Fruit fly (Drosophila melanogaster) whole organism, embryonic: Measurements from ENCODE around the gene DPCoAC.

Experiments
- CG10267 ChIP-seq: fragments of 200-800 bp; sonication (Bioruptor generic); optimal IDR thresholded peaks from 2 replicates; lab custom pipeline; 2018; ENCODE audit warnings: missing biosample characterization, mild to moderate bottlenecking, missing genetic modification characterization, moderate library complexity
- CG10959 ChIP-seq: fragments of 200-800 bp; sonication (Bioruptor generic); IDR thresholded peaks from 2 replicates; pipeline ENCODE4 v1.3.6; 2022; ENCODE audit warnings: missing biosample characterization, missing genetic modification characterization
- CG11504 ChIP-seq: fragments of 200-800 bp; sonication (Bioruptor generic); optimal IDR thresholded peaks from 3 replicates; lab custom pipeline; 2019; ENCODE audit warnings: missing biosample characterization, mild to moderate bottlenecking, missing genetic modification characterization, moderate library complexity
- CG11560 ChIP-seq: fragments of 200-800 bp; sonication (Bioruptor generic); IDR thresholded peaks from 3 replicates; pipeline ENCODE4 v1.3.6; 2022; ENCODE audit warnings: missing biosample characterization, missing genetic modification characterization
- CG12071 ChIP-seq: fragments of 200-800 bp; sonication (Bioruptor generic); optimal IDR thresholded peaks from 3 replicates; lab custom pipeline; 2018; ENCODE audit warnings: missing biosample characterization, mild to moderate bottlenecking, missing genetic modification characterization
- CG12155 ChIP-seq: fragments of 200-800 bp; sonication (Bioruptor generic); optimal IDR thresholded peaks from 3 replicates; lab custom pipeline; 2016; ENCODE audit warnings: missing biosample characterization, missing genetic modification characterization
- CG12659 ChIP-seq: fragments of 200-800 bp; sonication (Bioruptor generic); optimal IDR thresholded peaks from 3 replicates; lab custom pipeline; 2017; ENCODE audit warnings: mild to moderate bottlenecking, missing biosample characterization, missing genetic modification reagents, missing genetic modification characterization
- CG13287 ChIP-seq: fragments of 200-800 bp; sonication (Bioruptor generic); IDR thresholded peaks from 2 replicates; pipeline ENCODE4 v1.3.6; 2022; ENCODE audit warnings: missing biosample characterization, missing genetic modification characterization; ENCODE audit not compliant: partially characterized antibody
- CG13424 ChIP-seq: fragments of 200-800 bp; sonication (Bioruptor generic); optimal IDR thresholded peaks from 2 replicates; lab custom pipeline; 2019; ENCODE audit warnings: missing biosample characterization, mild to moderate bottlenecking, missing genetic modification characterization, moderate library complexity
- CG2199 ChIP-seq: fragments of 200-800 bp; sonication (Bioruptor generic); IDR thresholded peaks from 3 replicates; pipeline ENCODE4 v1.3.6; 2022; ENCODE audit warnings: missing biosample characterization, missing genetic modification characterization
- CG34224 ChIP-seq: fragments of 200-800 bp; sonication (Bioruptor generic); IDR thresholded peaks from 3 replicates; pipeline ENCODE4 v1.3.6; 2022; ENCODE audit warnings: missing biosample characterization, missing genetic modification characterization; ENCODE audit not compliant: partially characterized antibody
- CG4854 ChIP-seq: fragments of 200-800 bp; sonication (Bioruptor generic); optimal IDR thresholded peaks from 2 replicates; lab custom pipeline; 2016; ENCODE audit warnings: missing biosample characterization, missing genetic modification characterization, inconsistent platforms
- CG6175 ChIP-seq: fragments of 200-800 bp; sonication (Bioruptor generic); IDR thresholded peaks from 3 replicates; pipeline ENCODE4 v1.3.6; 2022; ENCODE audit warnings: missing biosample characterization, missing genetic modification characterization
- CG7556 ChIP-seq: fragments of 200-800 bp; sonication (Bioruptor generic); optimal IDR thresholded peaks from 2 replicates; lab custom pipeline; 2017; ENCODE audit warnings: missing biosample characterization, mild to moderate bottlenecking, missing genetic modification characterization
- CG8944 ChIP-seq: fragments of 200-800 bp; sonication (Bioruptor generic); optimal IDR thresholded peaks from 3 replicates; lab custom pipeline; 2016; ENCODE audit warnings: missing biosample characterization, missing genetic modification characterization
- CG9727 ChIP-seq: fragments of 200-800 bp; sonication (Bioruptor generic); optimal IDR thresholded peaks from 3 replicates; lab custom pipeline; 2017; ENCODE audit warnings: missing biosample characterization, mild to moderate bottlenecking, missing genetic modification characterization
- Camta ChIP-seq: fragments of 200-800 bp; sonication (Bioruptor generic); optimal IDR thresholded peaks from 2 replicates; lab custom pipeline; 2016; ENCODE audit warnings: missing biosample characterization, missing genetic modification characterization
- Chrac-16 ChIP-seq: fragments of 200-800 bp; sonication (Bioruptor generic); optimal IDR thresholded peaks from 3 replicates; lab custom pipeline; 2016; ENCODE audit warnings: missing biosample characterization, missing genetic modification characterization
- Dek ChIP-seq: fragments of 200-800 bp; sonication (Bioruptor generic); optimal IDR thresholded peaks from 3 replicates; lab custom pipeline; 2019; ENCODE audit warnings: missing biosample characterization, mild to moderate bottlenecking, missing genetic modification characterization, moderate library complexity
- ERR ChIP-seq: fragments of 200-800 bp; sonication (Bioruptor generic); optimal IDR thresholded peaks from 2 replicates; lab custom pipeline; 2016; ENCODE audit warnings: missing biosample characterization, missing genetic modification characterization
- Fer3 ChIP-seq: fragments of 200-800 bp; sonication (Bioruptor generic); optimal IDR thresholded peaks from 2 replicates; lab custom pipeline; 2018; ENCODE audit warnings: missing biosample characterization, mild to moderate bottlenecking, missing genetic modification characterization, moderate library complexity
- HHEX ChIP-seq: fragments of 200-800 bp; sonication (Bioruptor generic); optimal IDR thresholded peaks from 3 replicates; lab custom pipeline; 2017; ENCODE audit warnings: missing biosample characterization, mild to moderate bottlenecking, missing genetic modification characterization, missing genetic modification reagents
- HLH54F ChIP-seq: fragments of 200-800 bp; sonication (Bioruptor generic); optimal IDR thresholded peaks from 3 replicates; lab custom pipeline; 2016; ENCODE audit warnings: missing biosample characterization, missing genetic modification characterization
- HLHmδ ChIP-seq: fragments of 200-800 bp; sonication (Bioruptor generic); optimal IDR thresholded peaks from 2 replicates; lab custom pipeline; 2018; ENCODE audit warnings: missing biosample characterization, mild to moderate bottlenecking, missing genetic modification characterization, moderate library complexity
- Lim3 ChIP-seq: fragments of 200-800 bp; sonication (Bioruptor generic); IDR thresholded peaks from 2 replicates; pipeline ENCODE4 v1.3.6; 2022; ENCODE audit warnings: missing biosample characterization, missing genetic modification characterization
- Rx ChIP-seq: fragments of 200-800 bp; sonication (Bioruptor generic); IDR thresholded peaks from 2 replicates; pipeline ENCODE4 v1.3.6; 2022; ENCODE audit warnings: missing biosample characterization, missing genetic modification characterization
- Six4 ChIP-seq: fragments of 200-800 bp; sonication (Bioruptor generic); optimal IDR thresholded peaks from 2 replicates; lab custom pipeline; 2016; ENCODE audit warnings: missing biosample characterization, missing genetic modification characterization
- Sox102F ChIP-seq: fragments of 200-800 bp; sonication (Bioruptor generic); optimal IDR thresholded peaks from 2 replicates; lab custom pipeline; 2018; ENCODE audit warnings: missing biosample characterization, mild to moderate bottlenecking, missing genetic modification characterization, moderate library complexity
- TFAM ChIP-seq: fragments of 200-800 bp; sonication (Bioruptor generic); optimal IDR thresholded peaks from 2 replicates; lab custom pipeline; 2017; ENCODE audit warnings: missing biosample characterization, missing genetic modification characterization, inconsistent platforms
- Xrp1 ChIP-seq: fragments of 200-800 bp; sonication (Bioruptor generic); IDR thresholded peaks from 2 replicates; pipeline ENCODE4 v1.3.6; 2022; ENCODE audit warnings: missing biosample characterization, missing genetic modification characterization
- bab2 ChIP-seq: fragments of 200-800 bp; sonication (Bioruptor generic); optimal IDR thresholded peaks from 2 replicates; lab custom pipeline; 2016; ENCODE audit warnings: missing biosample characterization, missing genetic modification characterization
- bbx ChIP-seq: fragments of 200-800 bp; sonication (Bioruptor generic); IDR thresholded peaks from 2 replicates; pipeline ENCODE4 v1.3.6; 2022; ENCODE audit warnings: missing biosample characterization, missing genetic modification characterization; ENCODE audit not compliant: partially characterized antibody
- bowl ChIP-seq: fragments of 200-800 bp; sonication (Bioruptor generic); IDR thresholded peaks from 2 replicates; pipeline ENCODE4 v1.3.6; 2022; ENCODE audit warnings: missing biosample characterization, missing genetic modification characterization
- br ChIP-seq: fragments of >200 bp; optimal IDR thresholded peaks from 2 replicates; lab custom pipeline; 2017
- crol ChIP-seq: fragments of 200-800 bp; sonication (Bioruptor generic); IDR thresholded peaks from 2 replicates; pipeline ENCODE4 v1.3.6; 2022; ENCODE audit warnings: missing biosample characterization, missing genetic modification characterization
- cwo ChIP-seq: fragments of 200-800 bp; sonication (Bioruptor generic); optimal IDR thresholded peaks from 3 replicates; lab custom pipeline; 2017; ENCODE audit warnings: missing biosample characterization, missing genetic modification characterization, mild to moderate bottlenecking, moderate library complexity, missing genetic modification reagents
- danr ChIP-seq: fragments of 200-800 bp; sonication (Bioruptor generic); IDR thresholded peaks from 2 replicates; pipeline ENCODE4 v1.3.6; 2022; ENCODE audit warnings: missing biosample characterization, missing genetic modification characterization
- esg ChIP-seq: fragments of 200-800 bp; sonication (Bioruptor generic); conservative IDR thresholded peaks from 2 replicates; pipeline ENCODE4 v1.3.6; 2022; ENCODE audit warnings: missing biosample characterization, missing genetic modification characterization
- gro ChIP-seq: fragments of 200-800 bp; sonication (Bioruptor generic); optimal IDR thresholded peaks from 2 replicates; lab custom pipeline; 2016; ENCODE audit warnings: missing biosample characterization, missing genetic modification characterization
- gsb ChIP-seq: fragments of 200-800 bp; sonication (Bioruptor generic); IDR thresholded peaks from 2 replicates; pipeline ENCODE4 v1.3.6; 2022; ENCODE audit warnings: missing biosample characterization, missing genetic modification characterization
- hth ChIP-seq: fragments of >200 bp; optimal IDR thresholded peaks from 2 replicates; lab custom pipeline; 2017; ENCODE audit warnings: inconsistent platforms
- ind ChIP-seq: fragments of 200-800 bp; sonication (Bioruptor generic); optimal IDR thresholded peaks from 3 replicates; lab custom pipeline; 2016; ENCODE audit warnings: missing biosample characterization, missing genetic modification characterization
- maf-S ChIP-seq: fragments of 200-800 bp; sonication (Bioruptor generic); optimal IDR thresholded peaks from 2 replicates; lab custom pipeline; 2016; ENCODE audit warnings: missing biosample characterization, missing genetic modification characterization
- nom ChIP-seq: fragments of 200-800 bp; sonication (Bioruptor generic); optimal IDR thresholded peaks from 2 replicates; lab custom pipeline; 2017; ENCODE audit warnings: missing biosample characterization, missing genetic modification characterization, mild to moderate bottlenecking, moderate library complexity, missing genetic modification reagents
- oc ChIP-seq: fragments of 200-800 bp; sonication (Bioruptor generic); optimal IDR thresholded peaks from 2 replicates; lab custom pipeline; 2018; ENCODE audit warnings: missing biosample characterization, mild to moderate bottlenecking, missing genetic modification characterization, moderate library complexity
- shn ChIP-seq: fragments of 200-800 bp; sonication (Bioruptor generic); optimal IDR thresholded peaks from 3 replicates; lab custom pipeline; 2016; ENCODE audit warnings: missing biosample characterization, missing genetic modification characterization
- slou ChIP-seq: fragments of 200-800 bp; sonication (Bioruptor generic); optimal IDR thresholded peaks from 3 replicates; lab custom pipeline; 2016; ENCODE audit warnings: missing biosample characterization, missing genetic modification characterization
- sna ChIP-seq: fragments of 200-800 bp; sonication (Bioruptor generic); IDR thresholded peaks from 2 replicates; pipeline ENCODE4 v1.3.6; 2022; ENCODE audit warnings: missing biosample characterization, missing genetic modification characterization; ENCODE audit not compliant: partially characterized antibody
- tx ChIP-seq: fragments of 200-800 bp; sonication (Bioruptor generic); optimal IDR thresholded peaks from 2 replicates; lab custom pipeline; 2016; ENCODE audit warnings: missing biosample characterization, missing genetic modification characterization
- zen ChIP-seq: fragments of 200-800 bp; sonication (Bioruptor generic); optimal IDR thresholded peaks from 3 replicates; lab custom pipeline; 2018; ENCODE audit warnings: missing biosample characterization, mild to moderate bottlenecking, missing genetic modification characterization, moderate library complexity

DPCoAC gene

dm6 chr3R:20556281-20557113 lies 970 bp downstream of the DPCoAC start (continued):
- TF ChIP-seq hth (lab: Kevin White, UChicago) (no peak), Lim3 (GFP tag; lab: Robert Waterston, UW) (no peak), CG34224 (no peak), crol (GFP tag; lab: Robert Waterston, UW) (peak; percentile 38), Rx (no peak), TFAM (GFP tag; lab: Kevin White, UChicago) (no peak), CG12155 (GFP tag; lab: Kevin White, UChicago) (peak; percentile 54), CG4854 (GFP tag; lab: Kevin White, UChicago) (peak; percentile 33), maf-S (GFP tag; lab: Kevin White, UChicago) (no peak), CG12071 (GFP tag; lab: Kevin White, UChicago) (no peak), CG9727 (GFP tag; lab: Kevin White, UChicago) (peak; percentile 67), Six4 (peak; percentile 37), Xrp1 (peak; percentile 45), Fer3 (tag; lab: Kevin White, UChicago) (peak; percentile 82), Camta (GFP tag; lab: Kevin White, UChicago) (no peak), CG12659 (GFP tag; lab: Kevin White, UChicago) (peak; percentile 60), bowl (peak; percentile 43; the same call in 1 of the 2 replicates), esg (GFP tag; lab: Robert Waterston, UW) (peak; percentile 76), ind (GFP tag; lab: Kevin White, UChicago) (peak; percentile 65), cwo (GFP tag; lab: Kevin White, UChicago) (peak; percentile 78), HLHmδ (GFP tag; lab: Kevin White, UChicago) (no peak), CG8944 (GFP tag; lab: Kevin White, UChicago) (no peak), Chrac-16 (GFP tag; lab: Kevin White, UChicago) (peak; percentile 55), CG11560 (peak; percentile 70; the same call in 2 of the 3 replicates), tx (GFP tag; lab: Kevin White, UChicago) (no peak), gro (GFP tag; lab: Kevin White, UChicago) (no peak), CG11504 (tag; lab: Kevin White, UChicago) (peak; percentile 82), Sox102F (GFP tag; lab: Kevin White, UChicago) (peak; percentile 47), HLH54F (peak; percentile 36), zen (no peak), CG13424 (tag; lab: Kevin White, UChicago) (peak; percentile 41), br (no peak), nom (GFP tag; lab: Kevin White, UChicago) (peak; percentile 98), sna (no peak), danr (GFP tag; lab: Robert Waterston, UW) (peak; percentile 68), bab2 (peak; percentile 53), HHEX (GFP tag; lab: Kevin White, UChicago) (no peak), gsb (GFP tag; lab: Robert Waterston, UW) (peak; percentile 69), shn (no peak), Dek (peak; percentile 53), slou (GFP tag; lab: Kevin White, UChicago) (no peak), CG7556 (GFP tag; lab: Kevin White, UChicago) (peak; percentile 73), ERR (peak; percentile 7), oc (tag; lab: Kevin White, UChicago) (no peak), CG10959 (0 out of 2 replicates have a peak, but pooled peaks have one; percentile 37), CG13287 (GFP tag; lab: Robert Waterston, UW) (no peak), CG2199 (GFP tag; lab: Robert Waterston, UW) (no peak), CG6175 (peak; percentile 62; the same call in 1 of the 3 replicates), CG10267 (tag; lab: Kevin White, UChicago) (peak; percentile 24), bbx (no peak)
